Worm (Caenorhabditis elegans): ENCODE measurements around the gene eor-1.
A peak's percentile ranks its signal among the peaks of the same experiment; 100 is the strongest.

ce11 chrIV:4748408-4749105, 50.4 kb downstream of the eor-1 start, which contains the start of gene cyc-2.1:
- TF ChIP-seq T22C8.4 (GFP tag; IDR thresholded peaks at IDR 0.05) (no peak), tab-1 (GFP tag; IDR thresholded peaks at IDR 0.05) (no peak), med-1 (GFP tag; optimal IDR thresholded peaks at IDR 0.05; ENCODE audit: insufficient read depth) (no peak), flt-1 (GFP tag; IDR thresholded peaks at IDR 0.05) (0 out of 2 replicates have a peak, but pooled peaks have one; percentile 58), ztf-29 (GFP tag; IDR thresholded peaks at IDR 0.05) (no peak), klf-2 (GFP tag; conservative IDR thresholded peaks at IDR 0.05) (no peak), ref-1 (GFP tag; conservative IDR thresholded peaks at IDR 0.05) (no peak), ztf-23 (GFP tag; IDR thresholded peaks at IDR 0.05) (0 out of 2 replicates have a peak, but pooled peaks have one; percentile 46), cog-1 (tag; optimal IDR thresholded peaks at IDR 0.05) (no peak)

All from whole organism, midembryonic.